Fruit fly (Drosophila melanogaster): ENCODE data around the gene osa.

The osa gene

dm6 chr3R:17714370-17714769 lies 3.8 kb downstream of the osa start:
- TF ChIP-seq CG16779 (tag; optimal IDR thresholded peaks at IDR 0.05): no peak
- TF ChIP-seq Lpt (GFP tag; optimal IDR thresholded peaks at IDR 0.05): no peak
- TF ChIP-seq Gug (GFP tag; IDR thresholded peaks at IDR 0.05): no peak
- TF ChIP-seq CG10631 (GFP tag; optimal IDR thresholded peaks at IDR 0.05): no peak
- TF ChIP-seq Eip75B (GFP tag; optimal IDR thresholded peaks at IDR 0.05): no peak
- peak; percentile 35 for TF ChIP-seq dsx (GFP tag; optimal IDR thresholded peaks at IDR 0.05; ENCODE audit: poor library complexity, severe bottlenecking)
- TF ChIP-seq CG11294 (GFP tag; IDR thresholded peaks at IDR 0.05): no peak
- no peak for TF ChIP-seq spab (GFP tag; optimal IDR thresholded peaks at IDR 0.05)
- TF ChIP-seq Met (GFP tag; optimal IDR thresholded peaks at IDR 0.05): no peak
- TF ChIP-seq Ets21C (GFP tag; optimal IDR thresholded peaks at IDR 0.05): no peak
- TF ChIP-seq cyc (GFP tag; optimal IDR thresholded peaks at IDR 0.05): no peak
- no peak for TF ChIP-seq CG31627 (GFP tag; optimal IDR thresholded peaks at IDR 0.05)
- peak; percentile 1 for TF ChIP-seq CG1621 (tag; optimal IDR thresholded peaks at IDR 0.05)
- TF ChIP-seq Ets96B (tag; optimal IDR thresholded peaks at IDR 0.05): no peak
- TF ChIP-seq CG6854 (GFP tag; optimal IDR thresholded peaks at IDR 0.05): peak; percentile 8
- peak; percentile 71 for TF ChIP-seq svp (GFP tag)
- no peak for TF ChIP-seq fkh (GFP tag; optimal IDR thresholded peaks at IDR 0.05)
- no peak for TF ChIP-seq pdm3 (GFP tag; optimal IDR thresholded peaks at IDR 0.05)

dm6 chr3R:17712623-17713521 lies 5.3 kb downstream of the osa start:
- TF ChIP-seq fd85E (GFP tag; optimal IDR thresholded peaks at IDR 0.05): no peak
- TF ChIP-seq Lpt (GFP tag; optimal IDR thresholded peaks at IDR 0.05): no peak
- no peak for TF ChIP-seq spab (GFP tag; optimal IDR thresholded peaks at IDR 0.05)
- TF ChIP-seq CG32006 (GFP tag; optimal IDR thresholded peaks at IDR 0.05): no peak
- no peak for TF ChIP-seq CG8632 (GFP tag; optimal IDR thresholded peaks at IDR 0.05)
- no peak for TF ChIP-seq CG10669 (GFP tag; optimal IDR thresholded peaks at IDR 0.05)
- TF ChIP-seq CG3919 (GFP tag; optimal IDR thresholded peaks at IDR 0.05): no peak
- no peak for TF ChIP-seq CG11762 (GFP tag; optimal IDR thresholded peaks at IDR 0.05; ENCODE audit: insufficient read depth)
- no peak for TF ChIP-seq CG34406 (GFP tag; optimal IDR thresholded peaks at IDR 0.05)
- no peak for TF ChIP-seq CG3032 (tag; optimal IDR thresholded peaks at IDR 0.05)
- peak; percentile 42; the same call in 1 of the 3 replicates for TF ChIP-seq eg (GFP tag; IDR thresholded peaks at IDR 0.05)
- no peak for TF ChIP-seq CG9139 (GFP tag; optimal IDR thresholded peaks at IDR 0.05)
- peak; percentile 7 for TF ChIP-seq Sox102F (GFP tag; optimal IDR thresholded peaks at IDR 0.05)
- TF ChIP-seq dsx (GFP tag; optimal IDR thresholded peaks at IDR 0.05; ENCODE audit: poor library complexity, severe bottlenecking): peak; percentile 27
- TF ChIP-seq CG1621 (tag; optimal IDR thresholded peaks at IDR 0.05): no peak
- TF ChIP-seq vri (GFP tag; optimal IDR thresholded peaks at IDR 0.05): peak; percentile 63
- no peak for TF ChIP-seq salr (GFP tag; optimal IDR thresholded peaks at IDR 0.05)
- TF ChIP-seq achi (GFP tag; optimal IDR thresholded peaks at IDR 0.05): no peak
- TF ChIP-seq Met (GFP tag; optimal IDR thresholded peaks at IDR 0.05): no peak
- TF ChIP-seq net (GFP tag; optimal IDR thresholded peaks at IDR 0.05): no peak
- peak; percentile 7 to 44 for TF ChIP-seq ss (GFP tag; optimal IDR thresholded peaks at IDR 0.05)
- TF ChIP-seq svp (GFP tag): peak; percentile 83
- no peak for TF ChIP-seq CG7368 (GFP tag; optimal IDR thresholded peaks at IDR 0.05)
- TF ChIP-seq cyc (GFP tag; optimal IDR thresholded peaks at IDR 0.05): no peak
- no peak for TF ChIP-seq OdsH (GFP tag; optimal IDR thresholded peaks at IDR 0.05)
- TF ChIP-seq Sox15 (GFP tag; optimal IDR thresholded peaks at IDR 0.05): no peak
- TF ChIP-seq Eip75B (GFP tag; optimal IDR thresholded peaks at IDR 0.05): peak; percentile 20
- no peak for TF ChIP-seq Gug (GFP tag; IDR thresholded peaks at IDR 0.05)
- peak; percentile 57 for TF ChIP-seq Sox14 (GFP tag; optimal IDR thresholded peaks at IDR 0.05)
- no peak for TF ChIP-seq CG6854 (GFP tag; optimal IDR thresholded peaks at IDR 0.05)
- TF ChIP-seq Eip78C (GFP tag): peak; percentile 53
- no peak for TF ChIP-seq Eip93F (GFP tag; optimal IDR thresholded peaks at IDR 0.05)
- TF ChIP-seq topi (GFP tag; optimal IDR thresholded peaks at IDR 0.05): no peak
- TF ChIP-seq fkh (GFP tag; optimal IDR thresholded peaks at IDR 0.05): peak; percentile 71
- TF ChIP-seq Blimp-1 (GFP tag; optimal IDR thresholded peaks at IDR 0.05): no peak
- no peak for TF ChIP-seq CG6276 (GFP tag; optimal IDR thresholded peaks at IDR 0.05)
- TF ChIP-seq CG6808 (GFP tag; optimal IDR thresholded peaks at IDR 0.05): no peak
- no peak for TF ChIP-seq dac (GFP tag; optimal IDR thresholded peaks at IDR 0.05)
- no peak for TF ChIP-seq Smox (GFP tag; optimal IDR thresholded peaks at IDR 0.05)
- no peak for TF ChIP-seq lz (GFP tag; optimal IDR thresholded peaks at IDR 0.05)
- no peak for TF ChIP-seq CG11294 (GFP tag; IDR thresholded peaks at IDR 0.05)
